Fruit fly (Drosophila melanogaster) whole organism, embryonic: ENCODE data around the gene HemK2.

ENCODE experiments used
- CG15269 ChIP-seq: fragments of 200-800 bp; sonication (Bioruptor generic); optimal IDR thresholded peaks from 2 replicates; lab custom pipeline; 2018; ENCODE audit warnings: missing biosample characterization, mild to moderate bottlenecking, missing genetic modification characterization, moderate library complexity
- CG16863 ChIP-seq: fragments of 200-800 bp; sonication (Bioruptor generic); optimal IDR thresholded peaks from 3 replicates; lab custom pipeline; 2016; ENCODE audit warnings: missing biosample characterization, missing genetic modification characterization
- CG4424 ChIP-seq: fragments of 200-800 bp; sonication (Bioruptor generic); optimal IDR thresholded peaks from 3 replicates; lab custom pipeline; 2016; ENCODE audit warnings: missing biosample characterization, missing genetic modification characterization
- CG6689 ChIP-seq: fragments of 200-800 bp; sonication (Bioruptor generic); IDR thresholded peaks from 2 replicates; pipeline ENCODE4 v1.3.6; 2022; ENCODE audit warnings: missing biosample characterization, missing genetic modification characterization
- CG8359 ChIP-seq: fragments of 200-800 bp; sonication (Bioruptor generic); optimal IDR thresholded peaks from 2 replicates; lab custom pipeline; 2017; ENCODE audit warnings: missing biosample characterization, mild to moderate bottlenecking, missing genetic modification characterization, borderline replicate concordance
- Hr39 ChIP-seq: fragments of >200 bp; optimal IDR thresholded peaks from 2 replicates; lab custom pipeline; 2017
- Hr78 ChIP-seq, 2 experiments: fragments of 200-800 bp in 1 of 2; fragments of >200 bp in 1 of 2; sonication (Bioruptor generic) in 1 of 2; optimal IDR thresholded peaks; 2 replicates each; lab custom pipeline; 2017 to 2019; ENCODE audit warnings: missing biosample characterization in 2 of 2, missing genetic modification characterization in 2 of 2, mild to moderate bottlenecking in 1 of 2, moderate library complexity in 1 of 2
- PHDP ChIP-seq: fragments of 200-800 bp; sonication (Bioruptor generic); optimal IDR thresholded peaks from 3 replicates; lab custom pipeline; 2018; ENCODE audit warnings: missing biosample characterization, mild to moderate bottlenecking, missing genetic modification characterization, moderate library complexity
- amos ChIP-seq: fragments of 200-800 bp; sonication (Bioruptor generic); IDR thresholded peaks from 2 replicates; pipeline ENCODE4 v1.3.6; 2022; ENCODE audit warnings: missing biosample characterization, missing genetic modification characterization; ENCODE audit not compliant: partially characterized antibody
- ken ChIP-seq: fragments of 200-800 bp; sonication (Bioruptor generic); IDR thresholded peaks from 3 replicates; pipeline ENCODE4 v1.3.6; 2022; ENCODE audit warnings: missing biosample characterization, missing genetic modification characterization
- odd ChIP-seq: fragments of 200-800 bp; sonication (Bioruptor generic); optimal IDR thresholded peaks from 2 replicates; lab custom pipeline; 2017; ENCODE audit warnings: missing biosample characterization, mild to moderate bottlenecking, missing genetic modification characterization
- salm ChIP-seq: fragments of 200-800 bp; sonication (Bioruptor generic); optimal IDR thresholded peaks from 2 replicates; lab custom pipeline; 2018; ENCODE audit warnings: missing biosample characterization, mild to moderate bottlenecking, missing genetic modification characterization

- no peak for TF ChIP-seq Hr39 (lab: Kevin White, UChicago)
- no peak for TF ChIP-seq ken (GFP tag; lab: Robert Waterston, UW)
- TF ChIP-seq PHDP (tag; lab: Kevin White, UChicago) = no peak
- TF ChIP-seq CG4424 (GFP tag; lab: Kevin White, UChicago) = no peak
- no peak for TF ChIP-seq CG15269
- no peak for TF ChIP-seq CG16863
- TF ChIP-seq amos (GFP tag; lab: Robert Waterston, UW) = no peak
- TF ChIP-seq salm = no peak
- no peak for TF ChIP-seq CG8359 (GFP tag; lab: Kevin White, UChicago)
- no peak for TF ChIP-seq odd (GFP tag; lab: Kevin White, UChicago)
- TF ChIP-seq Hr78 (GFP tag; optimal IDR thresholded peaks at IDR 0.05; lab: Kevin White, UChicago) = peak in 1 of 2 experiments; percentile 23
- no peak for TF ChIP-seq CG6689
Observed at dm6 chr2L:2804634-2805311, 45.3 kb upstream of the HemK2 start, which contains the start of gene daw.
